Worm (Caenorhabditis elegans): ENCODE measurements around the gene F38B7.2.

The F38B7.2 gene

ce11 chrV:11589433-11589832, 45.7 kb downstream of the F38B7.2 start, which contains the start of gene srx-82:
Gene srx-82, plus strand, starts transcription at chrV:11589733.
- TF ChIP-seq blmp-1 (tag; optimal IDR thresholded peaks at IDR 0.05): no peak
- TF ChIP-seq cnd-1 (tag; optimal IDR thresholded peaks at IDR 0.05): no peak
- TF ChIP-seq unc-62 (GFP tag; optimal IDR thresholded peaks at IDR 0.05): no peak
- TF ChIP-seq tbx-8 (GFP tag; optimal IDR thresholded peaks at IDR 0.05): no peak
- TF ChIP-seq sptf-1 (tag; optimal IDR thresholded peaks at IDR 0.05): no peak
- no peak for TF ChIP-seq lin-13 (tag; optimal IDR thresholded peaks at IDR 0.05)
- no peak for TF ChIP-seq snpc-4 (tag; optimal IDR thresholded peaks at IDR 0.05)
- TF ChIP-seq M03D4.4 (tag; optimal IDR thresholded peaks at IDR 0.05): no peak
- no peak for TF ChIP-seq mep-1 (tag; optimal IDR thresholded peaks at IDR 0.05)
- TF ChIP-seq mab-5 (tag; optimal IDR thresholded peaks at IDR 0.05): no peak

- TF ChIP-seq ces-1 (GFP tag; optimal IDR thresholded peaks at IDR 0.05) (no peak), ceh-83 (GFP tag; optimal IDR thresholded peaks at IDR 0.05) (no peak), lsy-2 (tag; optimal IDR thresholded peaks at IDR 0.05) (no peak), nhr-28 (tag; optimal IDR thresholded peaks at IDR 0.05) (no peak), cnd-1 (tag; optimal IDR thresholded peaks at IDR 0.05) (no peak), bed-3 (GFP tag; optimal IDR thresholded peaks at IDR 0.05) (no peak), sptf-1 (tag; optimal IDR thresholded peaks at IDR 0.05) (no peak), zip-8 (tag; optimal IDR thresholded peaks at IDR 0.05) (no peak), nhr-237 (tag; optimal IDR thresholded peaks at IDR 0.05) (no peak), unc-120 (tag; optimal IDR thresholded peaks at IDR 0.05; ENCODE audit: poor library complexity, severe bottlenecking) (no peak), lin-32 (GFP tag; optimal IDR thresholded peaks at IDR 0.05) (no peak), nhr-2 (tag; optimal IDR thresholded peaks at IDR 0.05) (no peak), tbx-8 (GFP tag; optimal IDR thresholded peaks at IDR 0.05) (no peak), elt-1 (tag; optimal IDR thresholded peaks at IDR 0.05; ENCODE audit: borderline replicate concordance, insufficient read depth) (no peak), nhr-76 (tag; optimal IDR thresholded peaks at IDR 0.05) (no peak), mab-5 (tag; optimal IDR thresholded peaks at IDR 0.05) (no peak), blmp-1 (tag; optimal IDR thresholded peaks at IDR 0.05) (no peak), lin-13 (tag; optimal IDR thresholded peaks at IDR 0.05) (no peak), unc-62 (GFP tag; optimal IDR thresholded peaks at IDR 0.05) (no peak)
These were observed 49.7 kb downstream of the F38B7.2 start, which contains the start of gene srx-80 for ce11 chrV:11593427-11593826. Gene srx-80, plus strand, starts transcription at chrV:11593727.

- no peak for TF ChIP-seq ceh-83 (GFP tag; optimal IDR thresholded peaks at IDR 0.05)
- no peak for TF ChIP-seq lin-13 (tag; optimal IDR thresholded peaks at IDR 0.05)
- no peak for TF ChIP-seq unc-120 (tag; optimal IDR thresholded peaks at IDR 0.05; ENCODE audit: poor library complexity, severe bottlenecking)
- no peak for TF ChIP-seq mab-5 (tag; optimal IDR thresholded peaks at IDR 0.05)
- TF ChIP-seq flh-1 (GFP tag; optimal IDR thresholded peaks at IDR 0.05): no peak
- no peak for TF ChIP-seq elt-3 (tag; optimal IDR thresholded peaks at IDR 0.05)
- no peak for TF ChIP-seq M03D4.4 (tag; optimal IDR thresholded peaks at IDR 0.05)
- TF ChIP-seq unc-39 (tag; optimal IDR thresholded peaks at IDR 0.05): no peak
- TF ChIP-seq snpc-4 (tag; optimal IDR thresholded peaks at IDR 0.05): no peak
- TF ChIP-seq blmp-1 (tag; optimal IDR thresholded peaks at IDR 0.05): no peak
- TF ChIP-seq lsy-2 (tag; optimal IDR thresholded peaks at IDR 0.05): no peak
- TF ChIP-seq sem-2 (GFP tag; optimal IDR thresholded peaks at IDR 0.05): no peak
- TF ChIP-seq pha-4 (tag; optimal IDR thresholded peaks at IDR 0.05): no peak
- no peak for TF ChIP-seq sptf-1 (tag; optimal IDR thresholded peaks at IDR 0.05)
- TF ChIP-seq mep-1 (tag; optimal IDR thresholded peaks at IDR 0.05): no peak
These were observed 50.1 kb downstream of the F38B7.2 start for ce11 chrV:11593888-11594287.

Measured in whole organism, mixed stage, embryonic.